Fruit fly (Drosophila melanogaster): ENCODE measurements around the gene CG31198.

Gene CG31198

dm6 chr3R:21732901-21733300 lies 21.2 kb upstream of the CG31198 start:
- TF ChIP-seq eg (GFP tag; IDR thresholded peaks at IDR 0.05) (peak; percentile 90), CG4318 (GFP tag; optimal IDR thresholded peaks at IDR 0.05) (peak; percentile 74), fkh (GFP tag; optimal IDR thresholded peaks at IDR 0.05) (no peak), CG3032 (tag; optimal IDR thresholded peaks at IDR 0.05) (peak; percentile 24), Hr38 (GFP tag; optimal IDR thresholded peaks at IDR 0.05) (peak; percentile 63), Smox (GFP tag; optimal IDR thresholded peaks at IDR 0.05) (peak; percentile 57), Eip78C (GFP tag) (peak; percentile 93), ss (GFP tag; optimal IDR thresholded peaks at IDR 0.05) (no peak), net (GFP tag; optimal IDR thresholded peaks at IDR 0.05) (peak; percentile 70), salr (GFP tag; optimal IDR thresholded peaks at IDR 0.05) (peak in 1 of 2 experiments; percentile 56), CG31627 (GFP tag; optimal IDR thresholded peaks at IDR 0.05) (peak; percentile 46), Eip93F (GFP tag; optimal IDR thresholded peaks at IDR 0.05) (no peak), vri (GFP tag; optimal IDR thresholded peaks at IDR 0.05) (peak; percentile 18), Hr39 (GFP tag; optimal IDR thresholded peaks at IDR 0.05) (peak; percentile 56), CG8119 (GFP tag; IDR thresholded peaks at IDR 0.05) (peak; percentile 92), CG32006 (GFP tag; optimal IDR thresholded peaks at IDR 0.05) (peak; percentile 92), Hr4 (GFP tag; optimal IDR thresholded peaks at IDR 0.05) (peak; percentile 95), CG10631 (GFP tag; optimal IDR thresholded peaks at IDR 0.05) (peak; percentile 50), CG34406 (GFP tag; optimal IDR thresholded peaks at IDR 0.05) (peak; percentile 60), CG11294 (GFP tag; IDR thresholded peaks at IDR 0.05) (peak; percentile 48; the same call in 1 of the 2 replicates), Gug (GFP tag; IDR thresholded peaks at IDR 0.05) (peak; percentile 62), CG3919 (GFP tag; optimal IDR thresholded peaks at IDR 0.05) (peak; percentile 51), CG6163 (GFP tag; IDR thresholded peaks at IDR 0.05) (peak; percentile 87), CG10669 (GFP tag; optimal IDR thresholded peaks at IDR 0.05) (no peak), CG6854 (GFP tag; optimal IDR thresholded peaks at IDR 0.05) (no peak), CG7368 (GFP tag; optimal IDR thresholded peaks at IDR 0.05) (peak; percentile 9), pdm3 (GFP tag; optimal IDR thresholded peaks at IDR 0.05) (peak; percentile 76), Ets96B (tag; optimal IDR thresholded peaks at IDR 0.05) (peak; percentile 40), CG8319 (GFP tag; optimal IDR thresholded peaks at IDR 0.05) (no peak), acj6 (GFP tag; optimal IDR thresholded peaks at IDR 0.05) (peak; percentile 70), Lpt (GFP tag; optimal IDR thresholded peaks at IDR 0.05) (peak; percentile 68), CG9139 (GFP tag; optimal IDR thresholded peaks at IDR 0.05) (no peak), OdsH (GFP tag; optimal IDR thresholded peaks at IDR 0.05) (peak; percentile 70), cyc (GFP tag; optimal IDR thresholded peaks at IDR 0.05) (peak; percentile 43), Ets21C (GFP tag; optimal IDR thresholded peaks at IDR 0.05) (peak; percentile 1), Eip75B (GFP tag; optimal IDR thresholded peaks at IDR 0.05) (peak; percentile 54), CG11762 (GFP tag; optimal IDR thresholded peaks at IDR 0.05; ENCODE audit: insufficient read depth) (peak; percentile 33), Blimp-1 (GFP tag; optimal IDR thresholded peaks at IDR 0.05) (no peak), fd85E (GFP tag; optimal IDR thresholded peaks at IDR 0.05) (no peak), CG11902 (GFP tag; optimal IDR thresholded peaks at IDR 0.05) (peak; percentile 8), lz (GFP tag; optimal IDR thresholded peaks at IDR 0.05) (peak; percentile 34), Sox14 (GFP tag; optimal IDR thresholded peaks at IDR 0.05) (peak; percentile 51), CG6276 (GFP tag; optimal IDR thresholded peaks at IDR 0.05) (peak; percentile 69), dsx (GFP tag; optimal IDR thresholded peaks at IDR 0.05; ENCODE audit: poor library complexity, severe bottlenecking) (peak; percentile 40), svp (GFP tag) (peak; percentile 54), CG16779 (tag; optimal IDR thresholded peaks at IDR 0.05) (no peak), achi (GFP tag; optimal IDR thresholded peaks at IDR 0.05) (peak; percentile 78), dac (GFP tag; optimal IDR thresholded peaks at IDR 0.05) (peak; percentile 74), CG8632 (GFP tag; optimal IDR thresholded peaks at IDR 0.05) (peak; percentile 46), CG1621 (tag; optimal IDR thresholded peaks at IDR 0.05) (no peak), Sox15 (GFP tag; optimal IDR thresholded peaks at IDR 0.05) (peak; percentile 28), CG6792 (GFP tag; optimal IDR thresholded peaks at IDR 0.05) (peak; percentile 54), fd59A (GFP tag; optimal IDR thresholded peaks at IDR 0.05) (no peak)

Measured in whole organism, prepupa.